Worm (Caenorhabditis elegans) whole organism, dauer: Measurements from ENCODE around the gene T06C12.9.

Experiments
- unc-62 ChIP-seq: sonication (generic microtip); optimal IDR thresholded peaks from 2 replicates; lab custom pipeline; 2017; ENCODE audit warnings: missing biosample characterization, missing genetic modification reagents, missing genetic modification characterization

T06C12.9 gene

ce11 chrV:15897696-15898095 lies 11.8 kb upstream of the T06C12.9 start, which contains the start of gene str-60:
Gene str-60 (plus strand): TSS chrV:15897996.
- no peak for TF ChIP-seq unc-62 (GFP tag; lab: Kevin White, UChicago)

ce11 chrV:15896671-15897070 lies 10.8 kb upstream of the T06C12.9 start, which contains the start of gene nhr-213:
Gene nhr-213 (minus strand): TSS chrV:15896771.
- no peak for TF ChIP-seq unc-62 (GFP tag; lab: Kevin White, UChicago)

ce11 chrV:15892696-15893095 lies 6.8 kb upstream of the T06C12.9 start, which contains the start of gene T06C12.11:
Gene T06C12.11 (plus strand): TSS chrV:15892996.
- TF ChIP-seq unc-62 (GFP tag; lab: Kevin White, UChicago) = no peak

ce11 chrV:15891761-15892160 lies 5.9 kb upstream of the T06C12.9 start, which contains the start of gene T06C12.12:
Gene T06C12.12 (plus strand): TSS chrV:15892061.
- no peak for TF ChIP-seq unc-62 (GFP tag; lab: Kevin White, UChicago)

- no peak for TF ChIP-seq unc-62 (GFP tag; lab: Kevin White, UChicago)
Observed at ce11 chrV:15891279-15891678, 5.4 kb upstream of the T06C12.9 start.

- no peak for TF ChIP-seq unc-62 (GFP tag; lab: Kevin White, UChicago)
Observed at ce11 chrV:15890115-15890514, 4.2 kb upstream of the T06C12.9 start.

ce11 chrV:15888751-15889150 lies 2.9 kb upstream of the T06C12.9 start, which contains the start of gene cgt-1:
Gene cgt-1 (minus strand): TSS chrV:15888851.
- TF ChIP-seq unc-62 (GFP tag; lab: Kevin White, UChicago) = no peak

- no peak for TF ChIP-seq unc-62 (GFP tag; lab: Kevin White, UChicago)
Observed at ce11 chrV:15887708-15888295, 1.9 kb upstream of the T06C12.9 start.

- no peak for TF ChIP-seq unc-62 (GFP tag; lab: Kevin White, UChicago)
Observed at ce11 chrV:15884698-15885097, 1.2 kb downstream of the T06C12.9 start, which contains the start of gene oac-42. Gene oac-42 (minus strand): TSS chrV:15884798.

- no peak for TF ChIP-seq unc-62 (GFP tag; lab: Kevin White, UChicago)
Observed at ce11 chrV:15880705-15881104, 5.2 kb downstream of the T06C12.9 start.

- no peak for TF ChIP-seq unc-62 (GFP tag; lab: Kevin White, UChicago)
Observed at ce11 chrV:15880033-15880432, 5.8 kb downstream of the T06C12.9 start.

ce11 chrV:15879508-15879907 lies 6.4 kb downstream of the T06C12.9 start, which contains the start of gene nhr-84:
Gene nhr-84 (minus strand): TSS chrV:15879608.
- TF ChIP-seq unc-62 (GFP tag; lab: Kevin White, UChicago) = no peak

ce11 chrV:15876308-15876707 lies 9.6 kb downstream of the T06C12.9 start, which contains the start of gene nhr-102:
Gene nhr-102 (minus strand): TSS chrV:15876408.
- no peak for TF ChIP-seq unc-62 (GFP tag; lab: Kevin White, UChicago)

- TF ChIP-seq unc-62 (GFP tag; lab: Kevin White, UChicago) = no peak
Observed at ce11 chrV:15873762-15874161, 12.1 kb downstream of the T06C12.9 start.

- no peak for TF ChIP-seq unc-62 (GFP tag; lab: Kevin White, UChicago)
Observed at ce11 chrV:15872273-15872672, 13.6 kb downstream of the T06C12.9 start, which contains the start of gene str-56. Gene str-56 (plus strand): TSS chrV:15872573.

ce11 chrV:15870356-15870755 lies 15.5 kb downstream of the T06C12.9 start, which contains the start of gene str-57:
Gene str-57 (plus strand): TSS chrV:15870656.
- no peak for TF ChIP-seq unc-62 (GFP tag; lab: Kevin White, UChicago)

- no peak for TF ChIP-seq unc-62 (GFP tag; lab: Kevin White, UChicago)
Observed at ce11 chrV:15867373-15867772, 18.5 kb downstream of the T06C12.9 start, which contains the start of gene fbxa-197. Gene fbxa-197 (plus strand): TSS chrV:15867673.
